Fruit fly (Drosophila melanogaster): ENCODE data around the gene CG10031.

The CG10031 gene

dm6 chr2L:3681338-3681737 lies 17.6 kb downstream of the CG10031 start:
- TF ChIP-seq CTCF (optimal IDR thresholded peaks at IDR 0.05) (no peak), CG8478 (optimal IDR thresholded peaks at IDR 0.05) (no peak)

dm6 chr2L:3675770-3676169 lies 23.1 kb downstream of the CG10031 start:
- TF ChIP-seq CG8478 (optimal IDR thresholded peaks at IDR 0.05) (no peak), CTCF (optimal IDR thresholded peaks at IDR 0.05) (no peak)

- no peak for TF ChIP-seq CTCF (optimal IDR thresholded peaks at IDR 0.05)
- no peak for TF ChIP-seq CG8478 (optimal IDR thresholded peaks at IDR 0.05)
Measured at dm6 chr2L:3670481-3670880, 28.4 kb downstream of the CG10031 start, which contains the start of gene Sfp24Bc. Gene Sfp24Bc, minus strand, starts transcription at chr2L:3670581.

- TF ChIP-seq CTCF (optimal IDR thresholded peaks at IDR 0.05), result no peak
- TF ChIP-seq CG8478 (optimal IDR thresholded peaks at IDR 0.05), result no peak
Measured at dm6 chr2L:3669675-3670074, 29.2 kb downstream of the CG10031 start, which contains the start of gene Sfp24Bb. Gene Sfp24Bb, minus strand, starts transcription at chr2L:3669775.

- no peak for TF ChIP-seq CG8478 (optimal IDR thresholded peaks at IDR 0.05)
- no peak for TF ChIP-seq CTCF (optimal IDR thresholded peaks at IDR 0.05)
Measured at dm6 chr2L:3669034-3669433, 29.9 kb downstream of the CG10031 start, which contains the start of gene Sfp24Bd. Gene Sfp24Bd, minus strand, starts transcription at chr2L:3669134.

- TF ChIP-seq CTCF (optimal IDR thresholded peaks at IDR 0.05), result no peak
- TF ChIP-seq CG8478 (optimal IDR thresholded peaks at IDR 0.05), result no peak
Measured at dm6 chr2L:3668451-3668850, 30.4 kb downstream of the CG10031 start, which contains the start of gene Sfp24Ba. Gene Sfp24Ba, minus strand, starts transcription at chr2L:3668551.

dm6 chr2L:3662307-3662795 lies 36.5 kb downstream of the CG10031 start, which contains the start of gene Drgx:
Gene Drgx, plus strand, starts transcription at chr2L:3662745.
- TF ChIP-seq CG8478 (optimal IDR thresholded peaks at IDR 0.05) (no peak), CTCF (optimal IDR thresholded peaks at IDR 0.05) (peak in 1 of 2 experiments; percentile 18)

- no peak for TF ChIP-seq CG8478 (optimal IDR thresholded peaks at IDR 0.05)
- TF ChIP-seq CTCF (optimal IDR thresholded peaks at IDR 0.05), result peak; percentile 98 to 99
Measured at dm6 chr2L:3657349-3658142, 41.3 kb downstream of the CG10031 start.

dm6 chr2L:3656667-3657066 lies 42.2 kb downstream of the CG10031 start, which contains the start of gene for:
Gene for, minus strand, starts transcription at chr2L:3656953.
- no peak for TF ChIP-seq CTCF (optimal IDR thresholded peaks at IDR 0.05)
- TF ChIP-seq CG8478 (optimal IDR thresholded peaks at IDR 0.05), result no peak

- TF ChIP-seq CTCF (optimal IDR thresholded peaks at IDR 0.05) (no peak), CG8478 (optimal IDR thresholded peaks at IDR 0.05) (no peak)
Measured at dm6 chr2L:3655698-3656105, 43.2 kb downstream of the CG10031 start.

- no peak for TF ChIP-seq CG8478 (optimal IDR thresholded peaks at IDR 0.05)
- TF ChIP-seq CTCF (optimal IDR thresholded peaks at IDR 0.05), result no peak
Measured at dm6 chr2L:3654956-3655618, 43.8 kb downstream of the CG10031 start.

Data from S2 (cell line).